Worm (Caenorhabditis elegans): ENCODE results near the gene ZC373.5.

DNA sequence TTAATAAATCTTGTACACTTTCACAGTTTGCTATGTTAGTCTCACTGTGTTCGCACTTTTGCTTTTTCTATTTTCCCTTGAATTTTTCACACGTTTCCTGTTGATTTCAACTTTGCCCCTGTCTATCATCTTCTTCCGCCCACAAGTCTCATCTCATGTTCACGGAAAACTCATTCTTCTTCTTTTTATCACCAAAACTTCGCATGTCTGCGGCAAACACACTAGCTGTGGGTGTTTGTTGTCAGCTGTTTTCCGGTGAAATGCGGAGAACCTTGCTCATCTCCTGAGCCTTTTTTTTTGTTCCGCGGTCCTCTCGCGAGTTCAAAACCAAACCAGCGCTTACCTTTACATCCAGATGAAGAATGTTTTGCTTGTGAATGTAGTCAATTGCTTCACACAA is 5.7 kb downstream of the ZC373.5 start:
- no peak for TF ChIP-seq lim-6 (tag; optimal IDR thresholded peaks at IDR 0.05)
- no peak for TF ChIP-seq pha-4 (tag; optimal IDR thresholded peaks at IDR 0.05)
- TF ChIP-seq ama-1 (optimal IDR thresholded peaks at IDR 0.05): no peak
- no peak for TF ChIP-seq ceh-45 (GFP tag; IDR thresholded peaks at IDR 0.05)
- no peak for TF ChIP-seq tbx-2 (tag; optimal IDR thresholded peaks at IDR 0.05)
- no peak for TF ChIP-seq fax-1 (tag; optimal IDR thresholded peaks at IDR 0.05)
- no peak for TF ChIP-seq pag-3 (tag; optimal IDR thresholded peaks at IDR 0.05; ENCODE audit: borderline replicate concordance)

All from whole organism, late embryonic.